Fruit fly (Drosophila melanogaster) S2 (cell line): ENCODE results near the gene NPF.

Experiments used
- CG8478 ChIP-seq: fragments of >200 bp; optimal IDR thresholded peaks from 2 replicates; lab custom pipeline; 2018
- CTCF ChIP-seq, 2 experiments: fragments of >200 bp; optimal IDR thresholded peaks; 2 replicates each; lab custom pipeline; 2018

DNA sequence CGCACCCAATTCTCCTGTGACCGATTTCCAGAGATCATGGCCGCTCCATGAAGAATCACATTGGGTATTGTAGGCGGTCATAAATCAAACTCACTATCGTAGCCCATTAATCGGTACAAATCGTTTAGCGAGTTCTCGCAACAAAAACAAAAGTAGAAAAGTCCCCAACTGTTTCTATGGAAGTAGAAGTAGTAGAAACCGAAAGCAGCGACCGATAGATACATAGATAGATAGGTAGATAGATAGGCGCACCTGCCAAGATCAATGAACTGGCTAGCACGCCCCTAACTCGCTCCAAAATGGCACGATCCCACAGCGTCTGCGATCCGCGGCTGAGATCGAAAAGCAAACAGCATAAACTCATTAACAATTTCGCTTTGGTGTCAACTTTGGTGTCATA lies 8.3 kb upstream of the NPF start:
- TF ChIP-seq CG8478 (lab: Kevin White, UChicago) (no peak), CTCF (optimal IDR thresholded peaks at IDR 0.05; lab: Kevin White, UChicago) (no peak)
